Worm (Caenorhabditis elegans): Measurements from ENCODE around the gene B0273.115.

The B0273.115 gene

ce11 chrIV:5482231-5482630 lies 8.7 kb downstream of the B0273.115 start, which contains the start of gene T11F8.12:
Gene T11F8.12, minus strand, starts transcription at chrIV:5482331.
- TF ChIP-seq zag-1 (tag; optimal IDR thresholded peaks at IDR 0.05) (no peak), nhr-77 (tag; optimal IDR thresholded peaks at IDR 0.05) (no peak), R02D3.7 (tag; optimal IDR thresholded peaks at IDR 0.05) (no peak), gmeb-1 (tag; optimal IDR thresholded peaks at IDR 0.05) (no peak), lsy-2 (tag; optimal IDR thresholded peaks at IDR 0.05) (no peak), alr-1 (tag; optimal IDR thresholded peaks at IDR 0.05) (no peak), sma-3 (GFP tag; optimal IDR thresholded peaks at IDR 0.05) (no peak), dmd-4 (tag; optimal IDR thresholded peaks at IDR 0.05) (no peak), mab-5 (tag; optimal IDR thresholded peaks at IDR 0.05) (no peak), lin-13 (GFP tag; optimal IDR thresholded peaks at IDR 0.05) (no peak), unc-55 (GFP tag; optimal IDR thresholded peaks at IDR 0.05) (no peak), fos-1 (tag; optimal IDR thresholded peaks at IDR 0.05) (no peak), lin-39 (tag; optimal IDR thresholded peaks at IDR 0.05) (no peak), ama-1 (optimal IDR thresholded peaks at IDR 0.05) (no peak), sma-9 (GFP tag; optimal IDR thresholded peaks at IDR 0.05) (no peak), sma-9 (tag; optimal IDR thresholded peaks at IDR 0.05) (no peak), ceh-82 (tag; optimal IDR thresholded peaks at IDR 0.05) (no peak), nhr-237 (tag; optimal IDR thresholded peaks at IDR 0.05) (no peak), mbf-1 (tag; optimal IDR thresholded peaks at IDR 0.05) (no peak), aly-2 (tag; optimal IDR thresholded peaks at IDR 0.05) (no peak), ztf-4 (tag; optimal IDR thresholded peaks at IDR 0.05) (no peak)

ce11 chrIV:5479289-5479688 lies 11.7 kb downstream of the B0273.115 start, which contains the start of gene T11F8.1:
Gene T11F8.1, plus strand, starts transcription at chrIV:5479589.
- TF ChIP-seq fos-1 (tag; optimal IDR thresholded peaks at IDR 0.05) = no peak
- no peak for TF ChIP-seq ceh-16 (tag; optimal IDR thresholded peaks at IDR 0.05)
- TF ChIP-seq unc-62 (GFP tag; optimal IDR thresholded peaks at IDR 0.05) = no peak

ce11 chrIV:5476468-5476867 lies 14.5 kb downstream of the B0273.115 start, which contains the start of gene T11F8.4:
Gene T11F8.4, minus strand, starts transcription at chrIV:5476568.
- TF ChIP-seq C34F6.9 (tag; optimal IDR thresholded peaks at IDR 0.05) (no peak), unc-62 (GFP tag; optimal IDR thresholded peaks at IDR 0.05) (no peak), unc-55 (GFP tag; optimal IDR thresholded peaks at IDR 0.05) (no peak), mab-5 (tag; optimal IDR thresholded peaks at IDR 0.05) (no peak), sma-9 (GFP tag; optimal IDR thresholded peaks at IDR 0.05) (no peak), sma-9 (tag; optimal IDR thresholded peaks at IDR 0.05) (no peak), nhr-25 (tag; optimal IDR thresholded peaks at IDR 0.05) (no peak), egl-27 (tag; optimal IDR thresholded peaks at IDR 0.05) (no peak), lsy-2 (tag; optimal IDR thresholded peaks at IDR 0.05) (no peak), blmp-1 (tag; optimal IDR thresholded peaks at IDR 0.05; ENCODE audit: insufficient read depth) (no peak), peb-1 (tag; optimal IDR thresholded peaks at IDR 0.05) (no peak)

- TF ChIP-seq ceh-16 (tag; optimal IDR thresholded peaks at IDR 0.05) = no peak
- no peak for TF ChIP-seq sma-3 (GFP tag; optimal IDR thresholded peaks at IDR 0.05)
- no peak for TF ChIP-seq C34F6.9 (tag; optimal IDR thresholded peaks at IDR 0.05)
- no peak for TF ChIP-seq R02D3.7 (tag; optimal IDR thresholded peaks at IDR 0.05)
- no peak for TF ChIP-seq mab-5 (tag; optimal IDR thresholded peaks at IDR 0.05)
- TF ChIP-seq egl-27 (tag; optimal IDR thresholded peaks at IDR 0.05) = no peak
- no peak for TF ChIP-seq lin-13 (GFP tag; optimal IDR thresholded peaks at IDR 0.05)
- no peak for TF ChIP-seq ceh-82 (tag; optimal IDR thresholded peaks at IDR 0.05)
- TF ChIP-seq blmp-1 (tag; optimal IDR thresholded peaks at IDR 0.05; ENCODE audit: insufficient read depth) = no peak
- no peak for TF ChIP-seq dmd-4 (tag; optimal IDR thresholded peaks at IDR 0.05)
- TF ChIP-seq nhr-6 (tag; optimal IDR thresholded peaks at IDR 0.05) = no peak
- TF ChIP-seq gmeb-1 (tag; optimal IDR thresholded peaks at IDR 0.05) = no peak
- no peak for TF ChIP-seq snpc-4 (tag; optimal IDR thresholded peaks at IDR 0.05)
- TF ChIP-seq nhr-23 (tag; optimal IDR thresholded peaks at IDR 0.05) = no peak
Measured at ce11 chrIV:5473098-5473497, 17.9 kb downstream of the B0273.115 start.

- TF ChIP-seq dmd-4 (tag; optimal IDR thresholded peaks at IDR 0.05) (no peak), lsy-2 (tag; optimal IDR thresholded peaks at IDR 0.05) (no peak), C34F6.9 (tag; optimal IDR thresholded peaks at IDR 0.05) (no peak), lin-39 (tag; optimal IDR thresholded peaks at IDR 0.05) (no peak), blmp-1 (tag; optimal IDR thresholded peaks at IDR 0.05; ENCODE audit: insufficient read depth) (no peak), aly-2 (tag; optimal IDR thresholded peaks at IDR 0.05) (no peak), zag-1 (tag; optimal IDR thresholded peaks at IDR 0.05) (no peak), ztf-1 (GFP tag; conservative IDR thresholded peaks at IDR 0.05) (no peak), nhr-25 (tag; optimal IDR thresholded peaks at IDR 0.05) (no peak), alr-1 (tag; optimal IDR thresholded peaks at IDR 0.05) (no peak), lin-11 (tag; optimal IDR thresholded peaks at IDR 0.05) (no peak)
Measured at ce11 chrIV:5469739-5470138, 21.2 kb downstream of the B0273.115 start, which contains the start of gene rme-2. Gene rme-2, plus strand, starts transcription at chrIV:5470026.
